Fruit fly (Drosophila melanogaster) S2 (cell line): ENCODE data around the gene Samuel.

Source experiments
- CG8478 ChIP-seq: fragments of >200 bp; optimal IDR thresholded peaks from 2 replicates; lab custom pipeline; 2018
- CTCF ChIP-seq, 2 experiments: fragments of >200 bp; optimal IDR thresholded peaks; 2 replicates each; lab custom pipeline; 2018

- TF ChIP-seq CG8478 (lab: Kevin White, UChicago) (no peak), CTCF (optimal IDR thresholded peaks at IDR 0.05; lab: Kevin White, UChicago) (no peak)
Measured at dm6 chr2L:10976864-10977586, 89.8 kb downstream of the Samuel start.
